Fruit fly (Drosophila melanogaster) whole organism, pupa: Measurements from ENCODE around the gene Sulf1.
A peak's percentile ranks its signal among the peaks of the same experiment; 100 is the strongest.

Source experiments
- CG4496 ChIP-seq: fragments of 200-800 bp; sonication (Bioruptor generic); IDR thresholded peaks from 3 replicates; pipeline ENCODE4 v1.3.6; 2022; ENCODE audit warnings: missing biosample characterization, missing genetic modification characterization
- CG9948 ChIP-seq: fragments of 200-800 bp; sonication (Bioruptor generic); optimal IDR thresholded peaks from 2 replicates; lab custom pipeline; 2018; ENCODE audit warnings: missing biosample characterization, mild to moderate bottlenecking, missing genetic modification characterization, moderate library complexity

DNA sequence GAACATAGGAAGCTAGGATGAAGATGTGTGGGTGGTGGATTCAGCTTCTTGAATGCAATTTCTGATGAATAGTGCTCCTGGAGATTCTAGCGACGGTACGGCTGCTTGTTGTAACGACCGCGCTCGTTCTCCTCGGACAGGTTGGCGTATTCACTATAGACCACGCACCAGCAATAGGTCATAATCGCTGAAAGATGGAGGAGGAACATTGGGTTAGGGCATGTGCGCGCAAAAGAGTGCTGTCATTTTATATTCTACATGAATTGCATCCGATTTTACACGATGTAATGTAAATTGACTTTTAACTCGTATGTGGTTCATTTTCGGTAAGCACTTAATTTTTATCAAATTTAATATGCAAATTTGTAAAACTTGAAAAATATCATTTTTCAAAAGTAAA lies 11.7 kb upstream of the Sulf1 start:
- TF ChIP-seq CG4496 (GFP tag; lab: Robert Waterston, UW) (0 out of 3 replicates have a peak, but pooled peaks have one; percentile 27), CG9948 (tag; lab: Kevin White, UChicago) (no peak)
